Worm (Caenorhabditis elegans): ENCODE data around the gene best-22.
A peak's percentile ranks its signal among the peaks of the same experiment; 100 is the strongest.

Gene best-22

DNA sequence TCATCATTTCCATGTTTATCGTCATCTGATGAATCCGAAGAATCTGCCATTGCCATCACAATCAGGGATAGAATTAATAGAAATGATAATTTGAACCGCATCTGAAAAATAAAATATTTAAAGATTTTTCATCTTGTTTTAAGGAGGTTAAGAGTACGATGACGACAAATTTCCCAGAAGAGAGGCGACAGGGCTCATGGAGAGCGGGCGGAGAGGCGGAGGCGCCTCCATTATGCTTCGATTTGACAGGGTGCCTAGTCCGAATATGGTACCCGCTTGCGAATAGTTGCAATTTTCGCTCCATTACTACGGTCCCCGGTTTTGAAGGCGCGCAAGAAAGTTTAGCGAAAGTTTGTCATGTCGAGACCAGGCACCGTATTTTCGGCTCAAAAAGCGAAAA is 35.3 kb downstream of the best-22 start, which contains the start of gene F28D1.6:
Gene F28D1.6, minus strand, starts transcription at position 101 of the 400 bp plus-strand sequence.
- TF ChIP-seq set-16 (GFP tag; IDR thresholded peaks at IDR 0.05) (0 out of 2 replicates have a peak, but pooled peaks have one; percentile 6), ceh-62 (tag; optimal IDR thresholded peaks at IDR 0.05) (no peak), egl-27 (tag; optimal IDR thresholded peaks at IDR 0.05) (no peak), fos-1 (tag; optimal IDR thresholded peaks at IDR 0.05) (no peak)

DNA sequence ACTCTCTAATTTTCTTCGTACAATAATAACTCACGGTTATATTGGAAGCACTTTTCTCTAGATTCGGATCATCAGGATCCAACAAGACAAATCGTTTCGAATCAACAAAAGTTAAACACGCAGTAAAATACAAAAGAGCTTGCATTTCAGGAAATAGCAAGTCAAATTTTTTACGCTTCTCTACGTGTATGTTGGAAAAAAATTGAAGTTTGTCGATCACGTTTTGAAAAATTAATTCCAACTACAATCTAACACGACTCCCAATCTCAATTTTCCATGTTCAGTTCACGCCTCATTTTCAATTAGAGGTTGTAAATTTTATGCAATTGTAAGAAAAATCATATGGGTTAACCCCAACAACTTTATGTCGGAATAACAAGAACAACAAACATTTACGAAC is 40.2 kb downstream of the best-22 start, which contains the start of gene spe-45:
Gene spe-45, minus strand, starts transcription at position 145 of the 400 bp plus-strand sequence.
- TF ChIP-seq lin-38 (GFP tag; IDR thresholded peaks at IDR 0.05), result peak; percentile 46; the same call in 1 of the 2 replicates
- no peak for TF ChIP-seq hmg-1.1 (GFP tag; IDR thresholded peaks at IDR 0.05)
- TF ChIP-seq F49E8.2 (tag; optimal IDR thresholded peaks at IDR 0.05; ENCODE audit: borderline replicate concordance), result peak; percentile 74
- TF ChIP-seq snpc-1.2 (GFP tag; IDR thresholded peaks at IDR 0.05), result peak; percentile 76; the same call in 1 of the 2 replicates
- no peak for TF ChIP-seq mdt-29 (GFP tag; IDR thresholded peaks at IDR 0.05)
- TF ChIP-seq tra-1 (GFP tag; IDR thresholded peaks at IDR 0.05), result 0 out of 2 replicates have a peak, but pooled peaks have one; percentile 20
- TF ChIP-seq ctbp-1 (GFP tag; IDR thresholded peaks at IDR 0.05), result 0 out of 2 replicates have a peak, but pooled peaks have one; percentile 9
- peak in 1 of 2 experiments; percentile 23 for TF ChIP-seq unc-62 (GFP tag; optimal IDR thresholded peaks at IDR 0.05 in 1 of 2)
- no peak for TF ChIP-seq unc-62 (tag; optimal IDR thresholded peaks at IDR 0.05)

DNA sequence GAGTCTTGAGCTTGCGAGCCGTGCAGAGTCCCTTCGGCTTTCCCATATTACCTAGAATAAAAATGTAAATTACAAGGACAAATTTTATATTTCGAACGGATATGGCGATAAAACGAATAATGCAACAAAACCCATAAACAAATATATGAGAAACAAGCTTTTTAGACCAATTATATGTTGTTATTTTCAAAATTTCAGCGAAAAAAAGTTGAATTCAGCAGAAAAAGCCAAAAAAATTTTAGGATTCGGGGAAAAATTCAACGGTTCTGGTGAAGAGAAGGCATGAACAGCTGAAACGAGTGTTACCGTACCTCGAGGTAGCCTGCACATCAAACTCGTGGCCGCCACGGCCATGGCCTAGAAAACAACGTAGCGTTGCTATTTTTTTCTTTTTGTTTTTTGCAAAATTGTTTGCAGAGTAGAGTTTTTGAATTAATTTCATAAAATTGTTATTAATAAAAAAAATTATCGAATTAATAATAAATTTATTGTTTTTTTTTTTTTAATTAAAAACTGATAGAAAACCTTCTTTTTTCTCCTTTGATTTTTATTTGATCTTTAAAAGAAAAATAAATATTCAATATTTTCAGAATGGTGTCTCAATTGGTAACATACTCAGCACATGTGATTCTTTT is 41.4 kb downstream of the best-22 start, which contains the start of the genes rps-23 and dpm-3:
Gene rps-23, minus strand, starts transcription at position 51 of the 635 bp plus-strand sequence.
Gene dpm-3, plus strand, starts transcription at position 585 of the 635 bp plus-strand sequence.
- TF ChIP-seq ceh-32 (tag; optimal IDR thresholded peaks at IDR 0.05; ENCODE audit: poor library complexity), result peak; percentile 26
- peak; percentile 56 for TF ChIP-seq F10B5.3 (tag; optimal IDR thresholded peaks at IDR 0.05)
- peak; percentile 78 for TF ChIP-seq fkh-10 (GFP tag; optimal IDR thresholded peaks at IDR 0.05)
- peak; percentile 83 for TF ChIP-seq zfp-3 (GFP tag; conservative IDR thresholded peaks at IDR 0.05)
- TF ChIP-seq hmg-1.1 (GFP tag; IDR thresholded peaks at IDR 0.05), result peak; percentile 88
- TF ChIP-seq nhr-102 (tag; optimal IDR thresholded peaks at IDR 0.05), result peak; percentile 88
- peak; percentile 16 for TF ChIP-seq ces-1 (GFP tag; optimal IDR thresholded peaks at IDR 0.05)
- peak; percentile 51 for TF ChIP-seq jun-1 (tag; optimal IDR thresholded peaks at IDR 0.05)
- no peak for TF ChIP-seq nhr-10 (tag; optimal IDR thresholded peaks at IDR 0.05)
- peak; percentile 61 for TF ChIP-seq spr-1 (tag; optimal IDR thresholded peaks at IDR 0.05)
- TF ChIP-seq nhr-76 (tag; optimal IDR thresholded peaks at IDR 0.05), result peak; percentile 29
- TF ChIP-seq spr-3 (GFP tag; optimal IDR thresholded peaks at IDR 0.05), result peak; percentile 61
- TF ChIP-seq lin-13 (GFP tag; optimal IDR thresholded peaks at IDR 0.05), result peak; percentile 96
- peak; percentile 88 for TF ChIP-seq Y48G9A.11 (GFP tag; IDR thresholded peaks at IDR 0.05)
- TF ChIP-seq lim-7 (GFP tag; IDR thresholded peaks at IDR 0.05), result peak; percentile 54; the same call in 1 of the 2 replicates
- TF ChIP-seq zip-11 (GFP tag; IDR thresholded peaks at IDR 0.05), result no peak
- peak in 1 of 2 experiments; percentile 87 for TF ChIP-seq unc-62 (GFP tag; optimal IDR thresholded peaks at IDR 0.05 in 1 of 2)
- TF ChIP-seq unc-62 (tag; optimal IDR thresholded peaks at IDR 0.05), result no peak
- TF ChIP-seq hif-1 (tag; optimal IDR thresholded peaks at IDR 0.05), result peak in 1 of 2 experiments; percentile 97
- no peak for TF ChIP-seq unc-39 (tag; optimal IDR thresholded peaks at IDR 0.05)
- TF ChIP-seq nhr-48 (tag; optimal IDR thresholded peaks at IDR 0.05), result peak; percentile 63
- TF ChIP-seq php-3 (GFP tag; IDR thresholded peaks at IDR 0.05), result peak; percentile 85
- TF ChIP-seq ceh-62 (tag; optimal IDR thresholded peaks at IDR 0.05), result no peak
- TF ChIP-seq tra-1 (GFP tag; IDR thresholded peaks at IDR 0.05), result peak; percentile 78; the same call in 1 of the 2 replicates
- TF ChIP-seq F37D6.2 (tag; optimal IDR thresholded peaks at IDR 0.05), result peak; percentile 76
- no peak for TF ChIP-seq daf-8 (GFP tag; IDR thresholded peaks at IDR 0.05)
- no peak for TF ChIP-seq daf-12 (tag; optimal IDR thresholded peaks at IDR 0.05)
- TF ChIP-seq zfp-2 (tag; optimal IDR thresholded peaks at IDR 0.05), result peak; percentile 89
- TF ChIP-seq egl-43 (GFP tag; IDR thresholded peaks at IDR 0.05), result peak; percentile 62; the same call in 1 of the 2 replicates
- TF ChIP-seq lin-38 (GFP tag; IDR thresholded peaks at IDR 0.05), result peak; percentile 90
- peak; percentile 53 to 57 for TF ChIP-seq daf-16 (GFP tag; optimal IDR thresholded peaks at IDR 0.05)
- peak; percentile 87 for TF ChIP-seq daf-16 (tag; optimal IDR thresholded peaks at IDR 0.05)
- peak; percentile 96 for TF ChIP-seq ztf-7 (tag; optimal IDR thresholded peaks at IDR 0.05)
- TF ChIP-seq ZK337.2 (GFP tag; IDR thresholded peaks at IDR 0.05), result peak; percentile 98
- TF ChIP-seq dve-1 (tag; optimal IDR thresholded peaks at IDR 0.05; ENCODE audit: insufficient read depth), result peak; percentile 94
- no peak for TF ChIP-seq skn-1 (tag; optimal IDR thresholded peaks at IDR 0.05)
- peak; percentile 91 for TF ChIP-seq ceh-20 (GFP tag; IDR thresholded peaks at IDR 0.05)
- peak; percentile 97 for TF ChIP-seq dmd-9 (GFP tag; IDR thresholded peaks at IDR 0.05)
- TF ChIP-seq mdt-29 (GFP tag; IDR thresholded peaks at IDR 0.05), result peak; percentile 81

Data from whole organism, L4 larva.